Worm (Caenorhabditis elegans): ENCODE data around the gene lgc-58.

Gene lgc-58

DNA sequence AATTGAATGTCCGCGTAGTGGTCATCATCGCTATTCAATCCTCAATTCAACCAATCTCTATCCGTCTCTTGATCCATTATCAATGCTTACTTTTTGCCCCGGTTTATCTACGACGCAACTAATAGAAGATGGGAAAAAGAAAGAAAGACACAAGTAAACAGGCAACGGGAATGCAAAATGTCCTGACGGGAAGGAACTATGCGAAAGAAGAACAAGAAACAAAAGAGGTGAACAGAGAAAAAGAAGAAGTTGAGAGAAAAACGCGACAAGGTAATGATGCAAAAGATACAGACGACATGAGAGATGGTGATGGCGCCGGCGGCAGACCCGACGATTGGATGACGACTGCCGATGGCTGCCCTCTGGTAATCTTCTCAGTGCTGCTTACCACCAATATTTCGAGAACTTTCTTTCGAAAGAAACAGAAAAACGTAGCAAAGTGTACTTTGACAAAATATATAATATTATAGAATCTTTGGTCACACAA is 33.3 kb upstream of the lgc-58 start (continued):
- TF ChIP-seq efl-1 (optimal IDR thresholded peaks at IDR 0.05) = peak; percentile 13 to 37
- peak; percentile 24 to 94 for TF ChIP-seq efl-1 (GFP tag; optimal IDR thresholded peaks at IDR 0.05 in 1 of 2)
- peak; percentile 77 for TF ChIP-seq xbp-1 (tag; optimal IDR thresholded peaks at IDR 0.05)
- no peak for TF ChIP-seq nhr-12 (tag; optimal IDR thresholded peaks at IDR 0.05)
- TF ChIP-seq ceh-88 (GFP tag; IDR thresholded peaks at IDR 0.05) = no peak
- TF ChIP-seq snu-23 (GFP tag; optimal IDR thresholded peaks at IDR 0.05) = peak; percentile 95
- TF ChIP-seq pax-3 (tag; optimal IDR thresholded peaks at IDR 0.05) = no peak
- TF ChIP-seq elt-2 (tag; optimal IDR thresholded peaks at IDR 0.05) = peak; percentile 78
- TF ChIP-seq lin-14 (GFP tag; optimal IDR thresholded peaks at IDR 0.05) = peak; percentile 94
- peak; percentile 60 for TF ChIP-seq nhr-47 (tag; optimal IDR thresholded peaks at IDR 0.05)
- TF ChIP-seq rnt-1 (tag; optimal IDR thresholded peaks at IDR 0.05) = peak; percentile 75
- TF ChIP-seq C16A3.4 (tag; optimal IDR thresholded peaks at IDR 0.05) = peak; percentile 72

- TF ChIP-seq egl-27 (tag; optimal IDR thresholded peaks at IDR 0.05) = no peak
- no peak for TF ChIP-seq unc-130 (tag; optimal IDR thresholded peaks at IDR 0.05)
- TF ChIP-seq ceh-90 (tag; optimal IDR thresholded peaks at IDR 0.05) = no peak
- no peak for TF ChIP-seq sox-4 (tag; optimal IDR thresholded peaks at IDR 0.05)
- TF ChIP-seq tlp-1 (tag; optimal IDR thresholded peaks at IDR 0.05) = no peak
- no peak for TF ChIP-seq swsn-7 (tag; optimal IDR thresholded peaks at IDR 0.05)
- TF ChIP-seq ztf-11 (tag; optimal IDR thresholded peaks at IDR 0.05) = no peak
- TF ChIP-seq dpl-1 (GFP tag; optimal IDR thresholded peaks at IDR 0.05) = no peak
- TF ChIP-seq dsc-1 (tag; optimal IDR thresholded peaks at IDR 0.05) = no peak
- no peak for TF ChIP-seq egl-13 (tag; optimal IDR thresholded peaks at IDR 0.05)
- TF ChIP-seq C16A3.4 (tag; optimal IDR thresholded peaks at IDR 0.05) = no peak
- TF ChIP-seq fkh-10 (GFP tag; optimal IDR thresholded peaks at IDR 0.05) = no peak
- no peak for TF ChIP-seq nhr-85 (tag)
- no peak for TF ChIP-seq lsy-2 (tag; optimal IDR thresholded peaks at IDR 0.05)
Observed at ce11 chrX:6043283-6043682, 32.0 kb upstream of the lgc-58 start.

ce11 chrX:6048508-6048907 is 26.8 kb upstream of the lgc-58 start, which contains the start of gene pak-1:
Gene pak-1, minus strand, starts transcription at chrX:6048608.
- no peak for TF ChIP-seq alr-1 (tag; optimal IDR thresholded peaks at IDR 0.05; ENCODE audit: borderline replicate concordance)
- no peak for TF ChIP-seq hlh-4 (tag; optimal IDR thresholded peaks at IDR 0.05)
- no peak for TF ChIP-seq nhr-84 (tag; optimal IDR thresholded peaks at IDR 0.05)
- TF ChIP-seq nhr-11 (tag; optimal IDR thresholded peaks at IDR 0.05) = no peak
- TF ChIP-seq hlh-17 (GFP tag; optimal IDR thresholded peaks at IDR 0.05; ENCODE audit: borderline replicate concordance) = no peak
- TF ChIP-seq lin-15B (tag; optimal IDR thresholded peaks at IDR 0.05) = no peak
- no peak for TF ChIP-seq nhr-20 (tag; optimal IDR thresholded peaks at IDR 0.05)

- TF ChIP-seq elt-3 (tag; optimal IDR thresholded peaks at IDR 0.05) (peak in 2 of 6 experiments; percentile 41 to 43), hlh-17 (GFP tag; optimal IDR thresholded peaks at IDR 0.05; ENCODE audit: borderline replicate concordance) (no peak), tlp-1 (tag; optimal IDR thresholded peaks at IDR 0.05) (no peak), vab-15 (tag; optimal IDR thresholded peaks at IDR 0.05) (no peak), nhr-77 (tag; optimal IDR thresholded peaks at IDR 0.05) (no peak), nhr-71 (tag; optimal IDR thresholded peaks at IDR 0.05) (peak; percentile 28), lin-13 (GFP tag; optimal IDR thresholded peaks at IDR 0.05) (no peak), rnt-1 (tag; optimal IDR thresholded peaks at IDR 0.05) (peak; percentile 9), lin-14 (GFP tag; optimal IDR thresholded peaks at IDR 0.05) (peak; percentile 75), blmp-1 (tag; optimal IDR thresholded peaks at IDR 0.05) (peak; percentile 46), mef-2 (tag; optimal IDR thresholded peaks at IDR 0.05) (no peak), lir-3 (tag; optimal IDR thresholded peaks at IDR 0.05; ENCODE audit: poor library complexity) (no peak), nhr-20 (tag; optimal IDR thresholded peaks at IDR 0.05) (peak; percentile 40), swsn-7 (tag; optimal IDR thresholded peaks at IDR 0.05) (no peak), nhr-90 (tag; optimal IDR thresholded peaks at IDR 0.05; ENCODE audit: poor library complexity) (peak; percentile 25), C34B4.2 (tag; optimal IDR thresholded peaks at IDR 0.05) (no peak), fos-1 (tag; optimal IDR thresholded peaks at IDR 0.05) (no peak), elt-2 (tag; optimal IDR thresholded peaks at IDR 0.05) (peak; percentile 22), ceh-82 (tag; optimal IDR thresholded peaks at IDR 0.05) (no peak), ztf-4 (tag; optimal IDR thresholded peaks at IDR 0.05) (no peak), snpc-4 (tag; optimal IDR thresholded peaks at IDR 0.05) (no peak), pqm-1 (tag; optimal IDR thresholded peaks at IDR 0.05) (no peak), sup-37 (GFP tag; optimal IDR thresholded peaks at IDR 0.05) (no peak), snu-23 (GFP tag; optimal IDR thresholded peaks at IDR 0.05) (peak; percentile 16)
Observed at ce11 chrX:6050078-6050477, 25.2 kb upstream of the lgc-58 start.
